Worm (Caenorhabditis elegans): Measurements from ENCODE around the gene srx-18.
A peak's percentile ranks its signal among the peaks of the same experiment; 100 is the strongest.

srx-18 gene

DNA sequence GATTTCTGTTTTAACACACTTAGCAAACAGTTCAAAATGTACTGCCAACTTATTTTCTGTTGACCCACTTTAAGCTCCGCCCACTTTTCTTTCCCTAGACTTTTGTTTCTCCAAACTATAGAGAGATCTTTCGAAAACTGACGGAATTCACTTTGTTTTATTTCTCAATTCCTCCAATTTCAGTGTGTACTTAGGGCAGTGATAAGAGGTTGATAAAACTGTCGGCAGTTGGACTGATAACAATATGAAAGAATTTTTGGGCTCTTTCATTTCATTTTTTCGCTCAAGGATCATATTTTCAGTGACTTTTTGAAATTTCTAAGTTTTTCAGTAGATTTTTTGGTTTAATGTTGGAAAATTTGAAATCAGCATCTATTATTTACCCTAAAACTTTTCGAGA, 43.7 kb downstream of the srx-18 start:
- TF ChIP-seq ceh-31 (tag; optimal IDR thresholded peaks at IDR 0.05) (no peak), K09A11.1 (tag; optimal IDR thresholded peaks at IDR 0.05; ENCODE audit: insufficient read depth) (no peak), C38D4.7 (GFP tag; optimal IDR thresholded peaks at IDR 0.05) (no peak), sox-4 (tag; optimal IDR thresholded peaks at IDR 0.05) (no peak)

DNA sequence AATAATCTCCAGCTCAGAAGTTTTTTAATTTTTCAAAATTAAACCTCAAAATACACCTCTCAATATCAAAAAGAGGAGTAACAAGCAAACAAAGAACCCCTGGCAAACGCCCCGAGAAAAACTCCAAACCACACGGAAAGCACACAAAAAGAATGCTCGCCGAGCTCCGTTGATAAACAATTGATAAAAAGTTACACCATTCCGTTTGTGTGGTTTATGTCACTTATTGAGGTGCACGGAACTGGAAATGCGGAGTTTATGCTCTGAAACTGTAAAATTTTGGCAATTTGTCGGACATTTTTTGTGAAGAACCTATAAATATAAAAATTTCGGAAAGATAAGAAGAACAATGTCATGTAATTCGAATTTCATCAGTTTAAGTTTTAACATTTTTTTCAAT, 46.3 kb downstream of the srx-18 start:
- TF ChIP-seq T23F11.4 (GFP tag; optimal IDR thresholded peaks at IDR 0.05), result no peak
- no peak for TF ChIP-seq fax-1 (tag; optimal IDR thresholded peaks at IDR 0.05)

DNA sequence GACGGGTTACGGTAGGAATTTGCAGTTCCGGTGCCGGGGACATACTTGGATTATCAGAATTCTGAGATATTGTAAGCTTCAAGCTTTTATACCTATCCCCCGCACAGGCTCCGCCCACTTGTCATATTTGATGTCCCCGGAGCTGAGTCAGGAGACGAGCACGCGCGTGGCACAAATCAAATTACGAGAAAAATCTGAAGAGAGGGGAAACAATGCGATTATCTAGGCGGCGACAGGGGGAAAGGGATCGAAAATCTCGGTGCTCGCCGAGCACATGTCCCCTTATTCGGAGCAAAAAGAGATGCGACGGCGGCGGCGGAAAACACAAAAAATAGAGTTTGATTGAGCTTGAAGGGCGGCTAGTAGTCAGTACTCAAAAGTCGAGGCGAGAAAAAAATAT, 49.5 kb downstream of the srx-18 start, which contains the start of gene R12G8.1:
Gene R12G8.1, minus strand, starts transcription at position 63 of the 400 bp plus-strand sequence.
- TF ChIP-seq pag-3 (tag; optimal IDR thresholded peaks at IDR 0.05; ENCODE audit: borderline replicate concordance) (peak; percentile 1), unc-42 (tag; optimal IDR thresholded peaks at IDR 0.05) (peak; percentile 98), pat-9 (tag; optimal IDR thresholded peaks at IDR 0.05) (no peak)

DNA sequence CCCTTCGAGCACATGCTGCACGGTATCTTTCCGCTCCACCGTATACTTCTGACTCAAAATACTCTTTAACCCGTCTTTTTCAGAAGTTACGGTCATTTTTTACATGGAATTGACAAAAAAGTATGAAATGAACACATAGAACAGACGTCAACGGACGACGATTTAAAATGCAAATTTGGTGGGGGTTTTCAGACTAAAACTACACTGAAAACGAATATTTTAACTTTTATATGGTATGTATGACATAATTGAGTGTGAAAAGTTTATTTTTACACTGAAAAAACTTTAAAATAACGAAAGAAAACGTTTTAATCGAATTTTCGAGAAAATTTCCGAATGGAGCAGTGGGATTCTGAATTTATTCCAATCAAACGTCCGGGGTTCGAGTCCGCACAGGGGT, 51.7 kb downstream of the srx-18 start, which contains the start of gene twk-36:
Gene twk-36, minus strand, starts transcription at position 101 of the 400 bp plus-strand sequence.
- no peak for TF ChIP-seq pat-9 (tag; optimal IDR thresholded peaks at IDR 0.05)
- TF ChIP-seq ceh-18 (tag; optimal IDR thresholded peaks at IDR 0.05), result no peak
- no peak for TF ChIP-seq pax-1 (tag; optimal IDR thresholded peaks at IDR 0.05)

All from whole organism, late embryonic.